Worm (Caenorhabditis elegans) whole organism, late embryonic: ENCODE data around the gene T21D12.7.

Experiments
- C08G9.2 ChIP-seq: sonication (generic microtip); optimal IDR thresholded peaks from 2 replicates; lab custom pipeline; 2016; ENCODE audit warnings: mild to moderate bottlenecking, missing genetic modification characterization, moderate library complexity, missing compliant biosample characterization
- C38D4.7 ChIP-seq: fragments of 200-800 bp; sonication (Bioruptor generic); optimal IDR thresholded peaks from 2 replicates; lab custom pipeline; 2018; ENCODE audit warnings: mild to moderate bottlenecking, missing genetic modification characterization, moderate library complexity, missing compliant biosample characterization
- K09A11.1 ChIP-seq: sonication (generic microtip); optimal IDR thresholded peaks from 2 replicates; lab custom pipeline; 2017; ENCODE audit warnings: antibody characterized with exemption, mild to moderate bottlenecking, missing genetic modification characterization, missing compliant biosample characterization; ENCODE audit not compliant: insufficient read depth
- ahr-1 ChIP-seq: sonication (generic microtip); optimal IDR thresholded peaks from 2 replicates; lab custom pipeline; 2016; ENCODE audit warnings: missing genetic modification characterization, missing compliant biosample characterization
- ama-1 ChIP-seq: fragments of 150-350 bp; optimal IDR thresholded peaks from 2 replicates; lab custom pipeline; 2014
- ceh-14 ChIP-seq: sonication (generic microtip); optimal IDR thresholded peaks from 2 replicates; lab custom pipeline; 2016; ENCODE audit warnings: missing genotype, missing genetic modification characterization, missing compliant biosample characterization
- ceh-22 ChIP-seq: sonication (generic microtip); optimal IDR thresholded peaks from 2 replicates; lab custom pipeline; 2017; ENCODE audit warnings: missing biosample characterization, missing genetic modification characterization
- ceh-24 ChIP-seq: sonication (generic microtip); optimal IDR thresholded peaks from 2 replicates; lab custom pipeline; 2016; ENCODE audit warnings: mild to moderate bottlenecking, missing genetic modification characterization, missing compliant biosample characterization
- ceh-31 ChIP-seq: sonication (generic microtip); optimal IDR thresholded peaks from 2 replicates; lab custom pipeline; 2016; ENCODE audit warnings: missing genetic modification characterization, missing compliant biosample characterization
- ceh-34 ChIP-seq: sonication (generic microtip); optimal IDR thresholded peaks from 2 replicates; lab custom pipeline; 2016; ENCODE audit warnings: mild to moderate bottlenecking, missing genetic modification characterization, missing compliant biosample characterization
- ceh-45 ChIP-seq: fragments of 200-800 bp; sonication (Bioruptor generic); IDR thresholded peaks from 2 replicates; pipeline ENCODE4 v1.3.6; 2022; ENCODE audit warnings: missing genetic modification reagents, missing genetic modification characterization, missing compliant biosample characterization
- ceh-6 ChIP-seq: fragments of 200-800 bp; sonication (Bioruptor generic); optimal IDR thresholded peaks from 2 replicates; lab custom pipeline; 2018; ENCODE audit warnings: mild to moderate bottlenecking, missing genetic modification characterization, missing compliant biosample characterization
- elt-2 ChIP-seq: sonication (generic microtip); optimal IDR thresholded peaks from 2 replicates; lab custom pipeline; 2016; ENCODE audit warnings: missing genetic modification reagents, missing genetic modification characterization, missing compliant biosample characterization
- elt-4 ChIP-seq: sonication (generic microtip); optimal IDR thresholded peaks from 2 replicates; lab custom pipeline; 2016; ENCODE audit warnings: missing genetic modification characterization, missing compliant biosample characterization
- eyg-1 ChIP-seq: sonication (generic microtip); optimal IDR thresholded peaks from 2 replicates; lab custom pipeline; 2016; ENCODE audit warnings: missing genotype, missing genetic modification characterization, missing compliant biosample characterization
- fkh-10 ChIP-seq: fragments of 150-350 bp; optimal IDR thresholded peaks from 2 replicates; lab custom pipeline; 2014; ENCODE audit warnings: missing biosample characterization, missing genetic modification reagents, missing genetic modification characterization
- gmeb-2 ChIP-seq: sonication (generic microtip); optimal IDR thresholded peaks from 2 replicates; lab custom pipeline; 2016; ENCODE audit warnings: missing genetic modification characterization, inconsistent platforms, missing compliant biosample characterization
- hlh-13 ChIP-seq: fragments of 200-800 bp; sonication (Bioruptor generic); optimal IDR thresholded peaks from 2 replicates; lab custom pipeline; 2018; ENCODE audit warnings: mild to moderate bottlenecking, missing genetic modification characterization, missing compliant biosample characterization
- hlh-30 ChIP-seq: sonication (generic microtip); optimal IDR thresholded peaks from 2 replicates; lab custom pipeline; 2017; ENCODE audit warnings: antibody characterized with exemption, missing genetic modification characterization, missing compliant biosample characterization; ENCODE audit not compliant: insufficient read depth
- hlh-6 ChIP-seq: sonication (generic microtip); optimal IDR thresholded peaks from 2 replicates; lab custom pipeline; 2016; ENCODE audit warnings: missing genotype, missing genetic modification characterization, missing compliant biosample characterization
- hlh-8 ChIP-seq: sonication (generic microtip); optimal IDR thresholded peaks from 2 replicates; lab custom pipeline; 2016; ENCODE audit warnings: missing genotype, missing genetic modification characterization, missing compliant biosample characterization
- lin-11 ChIP-seq: fragments of 200-800 bp; sonication (Bioruptor generic); optimal IDR thresholded peaks from 2 replicates; lab custom pipeline; 2018; ENCODE audit warnings: mild to moderate bottlenecking, missing genetic modification characterization, missing compliant biosample characterization
- mec-3 ChIP-seq: sonication (generic microtip); optimal IDR thresholded peaks from 2 replicates; lab custom pipeline; 2016; ENCODE audit warnings: borderline replicate concordance, missing genetic modification characterization, missing compliant biosample characterization
- nhr-232 ChIP-seq: sonication (generic microtip); optimal IDR thresholded peaks from 2 replicates; lab custom pipeline; 2016; ENCODE audit warnings: missing genetic modification characterization, missing compliant biosample characterization
- odd-2 ChIP-seq: sonication (generic microtip); optimal IDR thresholded peaks from 2 replicates; lab custom pipeline; 2017; ENCODE audit warnings: antibody characterized with exemption, mild to moderate bottlenecking, missing genetic modification characterization, missing compliant biosample characterization
- pag-3 ChIP-seq: sonication (generic microtip); optimal IDR thresholded peaks from 2 replicates; lab custom pipeline; 2016; ENCODE audit warnings: missing compliant biosample characterization, missing genetic modification characterization, borderline replicate concordance
- pat-9 ChIP-seq: fragments of 200-800 bp; sonication (Bioruptor generic); optimal IDR thresholded peaks from 2 replicates; lab custom pipeline; 2018; ENCODE audit warnings: mild to moderate bottlenecking, missing genetic modification characterization, moderate library complexity, missing compliant biosample characterization
- pax-1 ChIP-seq: fragments of 150-350 bp; optimal IDR thresholded peaks from 2 replicates; lab custom pipeline; 2014; ENCODE audit warnings: missing biosample characterization, missing genetic modification characterization
- pqm-1 ChIP-seq: sonication (generic microtip); optimal IDR thresholded peaks from 2 replicates; lab custom pipeline; 2016; ENCODE audit warnings: missing genetic modification characterization, missing compliant biosample characterization
- pros-1 ChIP-seq: fragments of 150-350 bp; optimal IDR thresholded peaks from 2 replicates; lab custom pipeline; 2014; ENCODE audit warnings: missing biosample characterization, missing genetic modification reagents, missing genetic modification characterization
- ref-2 ChIP-seq: sonication (generic microtip); optimal IDR thresholded peaks from 2 replicates; lab custom pipeline; 2016; ENCODE audit warnings: missing genetic modification characterization, missing compliant biosample characterization
- sdc-2 ChIP-seq: sonication (generic microtip); optimal IDR thresholded peaks from 2 replicates; lab custom pipeline; 2016; ENCODE audit warnings: missing genotype, missing genetic modification characterization, missing compliant biosample characterization
- sox-2 ChIP-seq: fragments of 200-800 bp; sonication (Bioruptor generic); IDR thresholded peaks from 2 replicates; pipeline ENCODE4 v1.3.6; 2022; ENCODE audit warnings: missing genetic modification reagents, missing genetic modification characterization, missing compliant biosample characterization
- tbx-2 ChIP-seq: sonication (generic microtip); optimal IDR thresholded peaks from 2 replicates; lab custom pipeline; 2016; ENCODE audit warnings: missing genetic modification characterization, missing compliant biosample characterization
- unc-3 ChIP-seq, 2 experiments: fragments of 200-800 bp in 1 of 2; sonication (Bioruptor generic) in 1 of 2; sonication (generic microtip) in 1 of 2; conservative IDR thresholded peaks in 1 of 2; optimal IDR thresholded peaks in 1 of 2; 2 replicates each; pipeline versions ENCODE4 v1.3.6 to Lab custom; 2016 to 2022; ENCODE audit warnings: missing compliant biosample characterization in 2 of 2, missing genetic modification characterization in 2 of 2, missing genetic modification reagents in 1 of 2
- unc-42 ChIP-seq: sonication (generic microtip); optimal IDR thresholded peaks from 2 replicates; lab custom pipeline; 2016; ENCODE audit warnings: missing genotype, missing genetic modification characterization, missing compliant biosample characterization
- unc-55 ChIP-seq: sonication (generic microtip); optimal IDR thresholded peaks from 2 replicates; lab custom pipeline; 2017; ENCODE audit warnings: missing biosample characterization, missing genetic modification reagents, missing genetic modification characterization

Gene T21D12.7

DNA sequence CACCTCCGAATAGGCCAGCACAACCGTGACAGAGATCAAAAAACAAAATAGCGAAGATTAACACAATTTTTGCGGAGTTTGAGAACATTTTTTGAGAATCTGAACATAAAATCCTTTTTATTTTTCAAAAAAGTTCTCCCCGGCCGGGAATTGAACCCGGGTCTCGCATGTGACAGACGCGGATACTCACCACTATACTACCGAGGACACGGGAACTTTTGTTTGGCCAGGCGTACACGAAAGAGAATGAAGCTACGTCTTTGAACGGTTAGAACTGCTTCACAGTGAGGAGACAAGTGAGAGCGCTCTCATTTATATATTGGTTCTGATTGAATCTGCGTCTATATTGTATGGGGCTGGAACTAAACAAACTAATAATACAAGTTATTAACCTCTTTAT lies 31.2 kb upstream of the T21D12.7 start, which contains the start of gene grl-26 (continued):
- TF ChIP-seq ceh-14 (tag; lab: Kevin White, UChicago), result peak; percentile 24
- no peak for TF ChIP-seq sdc-2 (tag; lab: Kevin White, UChicago)
- peak; percentile 62 for TF ChIP-seq hlh-30 (tag; lab: Kevin White, UChicago)
- peak; percentile 55 for TF ChIP-seq pat-9
- no peak for TF ChIP-seq hlh-8 (tag; lab: Kevin White, UChicago)
- TF ChIP-seq ceh-31 (tag; lab: Kevin White, UChicago), result peak; percentile 30
- TF ChIP-seq fkh-10, result peak; percentile 37
- TF ChIP-seq K09A11.1 (tag; lab: Kevin White, UChicago), result no peak
- no peak for TF ChIP-seq pag-3 (tag; lab: Kevin White, UChicago)
- no peak for TF ChIP-seq pax-1
- peak; percentile 70 for TF ChIP-seq hlh-6 (tag; lab: Kevin White, UChicago)
- no peak for TF ChIP-seq unc-3 (GFP tag; conservative IDR thresholded peaks at IDR 0.05; lab: Robert Waterston, UW)
- TF ChIP-seq unc-3 (tag; optimal IDR thresholded peaks at IDR 0.05; lab: Kevin White, UChicago), result no peak
- no peak for TF ChIP-seq unc-42 (tag; lab: Kevin White, UChicago)
- no peak for TF ChIP-seq unc-55 (GFP tag; lab: Kevin White, UChicago)
- no peak for TF ChIP-seq eyg-1 (tag; lab: Kevin White, UChicago)
- peak; percentile 35 for TF ChIP-seq ceh-34 (tag; lab: Kevin White, UChicago)
- TF ChIP-seq C38D4.7, result peak; percentile 53
- TF ChIP-seq ahr-1 (tag; lab: Kevin White, UChicago), result no peak
- peak; percentile 57 for TF ChIP-seq C08G9.2 (tag; lab: Kevin White, UChicago)
- TF ChIP-seq hlh-13 (GFP tag; lab: Kevin White, UChicago), result peak; percentile 38
- peak; percentile 57 for TF ChIP-seq ceh-6 (GFP tag; lab: Kevin White, UChicago)
- peak; percentile 52 for TF ChIP-seq tbx-2 (tag; lab: Kevin White, UChicago)
- TF ChIP-seq ceh-24 (tag; lab: Kevin White, UChicago), result no peak
- TF ChIP-seq gmeb-2 (tag; lab: Kevin White, UChicago), result peak; percentile 63
- TF ChIP-seq nhr-232 (tag; lab: Kevin White, UChicago), result peak; percentile 33
- no peak for TF ChIP-seq mec-3 (tag; lab: Kevin White, UChicago)
- TF ChIP-seq ref-2 (tag; lab: Kevin White, UChicago), result peak; percentile 57

DNA sequence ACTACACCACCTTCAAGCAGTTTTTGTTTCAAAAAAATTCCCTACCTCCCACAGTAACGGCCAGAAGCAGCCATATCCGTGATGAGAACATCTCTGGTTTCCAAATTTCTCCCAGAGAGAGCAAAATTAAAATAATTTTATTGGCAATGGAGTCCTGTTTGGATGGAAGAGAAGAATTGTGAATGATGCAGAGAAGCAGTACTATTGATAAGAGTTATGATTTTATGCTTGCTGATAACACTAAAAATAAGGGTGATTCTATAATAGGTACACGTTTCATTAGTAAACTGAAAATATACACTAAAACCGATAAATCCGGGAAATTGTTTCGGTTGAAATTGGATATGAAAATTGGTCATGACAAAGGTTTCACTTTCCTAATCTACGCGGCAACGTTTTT lies 29.1 kb upstream of the T21D12.7 start, which contains the start of gene dsc-4:
dsc-4 (minus strand) TSS at position 165 of the 400 bp plus-strand sequence.
- TF ChIP-seq pqm-1 (tag; lab: Kevin White, UChicago) (no peak), elt-2 (tag; lab: Kevin White, UChicago) (peak; percentile 52), unc-55 (GFP tag; lab: Kevin White, UChicago) (no peak), ceh-45 (GFP tag; lab: Robert Waterston, UW) (no peak), elt-4 (no peak), ama-1 (no peak)
- TF ChIP-seq, all 69 proteins: peak for 1

DNA sequence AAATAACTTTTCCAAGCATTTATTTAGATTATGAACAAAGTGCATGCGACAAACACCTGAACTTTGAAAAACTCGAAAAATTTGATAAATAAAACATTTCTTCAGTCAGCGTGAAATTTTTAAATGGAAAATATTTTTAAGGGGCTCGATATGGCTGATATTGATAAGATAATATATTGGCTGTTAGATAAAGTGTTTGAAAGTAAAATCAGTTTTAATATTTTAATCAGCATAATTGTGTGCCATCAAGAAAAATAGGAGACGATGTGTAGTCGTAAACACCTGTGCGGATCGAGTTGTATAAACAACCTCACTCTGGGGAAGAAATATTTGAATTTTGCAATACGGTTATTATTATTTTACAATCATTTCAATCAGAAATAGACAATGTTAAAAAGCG lies 28.4 kb upstream of the T21D12.7 start:
- TF ChIP-seq hlh-13 (GFP tag; lab: Kevin White, UChicago) (no peak), odd-2 (tag; lab: Kevin White, UChicago) (no peak), sox-2 (no peak), ceh-6 (GFP tag; lab: Kevin White, UChicago) (no peak), gmeb-2 (tag; lab: Kevin White, UChicago) (no peak), lin-11 (tag; lab: Kevin White, UChicago) (no peak), pros-1 (tag; lab: Kevin White, UChicago) (no peak), hlh-8 (tag; lab: Kevin White, UChicago) (no peak), mec-3 (tag; lab: Kevin White, UChicago) (no peak), ceh-22 (tag; lab: Kevin White, UChicago) (no peak), nhr-232 (tag; lab: Kevin White, UChicago) (no peak)
